Worm (Caenorhabditis elegans) whole organism, midembryonic: ENCODE results near the gene ZK381.8.

Experiments used
- T22C8.4 ChIP-seq: fragments of 200-800 bp; sonication (Bioruptor generic); IDR thresholded peaks from 2 replicates; pipeline ENCODE4 v1.3.6; 2022; ENCODE audit warnings: missing genetic modification characterization, missing compliant biosample characterization
- cog-1 ChIP-seq: sonication (generic microtip); optimal IDR thresholded peaks from 2 replicates; lab custom pipeline; 2016; ENCODE audit warnings: missing genetic modification characterization, missing compliant biosample characterization
- flt-1 ChIP-seq: fragments of 200-800 bp; sonication (Bioruptor generic); IDR thresholded peaks from 2 replicates; pipeline ENCODE4 v1.3.6; 2022; ENCODE audit warnings: missing genetic modification characterization, missing compliant biosample characterization
- klf-2 ChIP-seq: fragments of 200-800 bp; sonication (Bioruptor generic); conservative IDR thresholded peaks from 2 replicates; pipeline ENCODE4 v1.3.6; 2022; ENCODE audit warnings: missing genetic modification reagents, missing genetic modification characterization, missing compliant biosample characterization
- med-1 ChIP-seq: sonication (generic microtip); optimal IDR thresholded peaks from 2 replicates; lab custom pipeline; 2017; ENCODE audit warnings: missing genetic modification characterization, mild to moderate bottlenecking, missing compliant biosample characterization, antibody characterized with exemption, missing genetic modification reagents; ENCODE audit not compliant: insufficient read depth
- ref-1 ChIP-seq: fragments of 200-800 bp; sonication (Bioruptor generic); conservative IDR thresholded peaks from 2 replicates; pipeline ENCODE4 v1.3.6; 2022; ENCODE audit warnings: missing genetic modification reagents, missing genetic modification characterization, missing compliant biosample characterization
- tab-1 ChIP-seq: fragments of 200-800 bp; sonication (Bioruptor generic); IDR thresholded peaks from 2 replicates; pipeline ENCODE4 v1.3.6; 2022; ENCODE audit warnings: missing genetic modification characterization, missing compliant biosample characterization
- ztf-23 ChIP-seq: fragments of 200-800 bp; sonication (Bioruptor generic); IDR thresholded peaks from 2 replicates; pipeline ENCODE4 v1.3.6; 2022; ENCODE audit warnings: missing genetic modification reagents, missing genetic modification characterization, missing compliant biosample characterization
- ztf-29 ChIP-seq: fragments of 200-800 bp; sonication (Bioruptor generic); IDR thresholded peaks from 2 replicates; pipeline ENCODE4 v1.3.6; 2022; ENCODE audit warnings: missing genetic modification reagents, missing genetic modification characterization, missing compliant biosample characterization

The ZK381.8 gene

ce11 chrIV:6951259-6951658 is 18.9 kb downstream of the ZK381.8 start:
- TF ChIP-seq ztf-23 (GFP tag; lab: Robert Waterston, UW) (no peak), ref-1 (no peak), T22C8.4 (GFP tag; lab: Robert Waterston, UW) (no peak), tab-1 (no peak)

ce11 chrIV:6946832-6947231 is 23.3 kb downstream of the ZK381.8 start:
- no peak for TF ChIP-seq T22C8.4 (GFP tag; lab: Robert Waterston, UW)
- no peak for TF ChIP-seq cog-1
- TF ChIP-seq tab-1: no peak
- TF ChIP-seq ztf-29 (GFP tag; lab: Robert Waterston, UW): no peak

- no peak for TF ChIP-seq T22C8.4 (GFP tag; lab: Robert Waterston, UW)
Observed at ce11 chrIV:6941101-6941500, 29.1 kb downstream of the ZK381.8 start.

ce11 chrIV:6937548-6937947 is 32.6 kb downstream of the ZK381.8 start, which contains the start of gene npr-12:
Gene npr-12, minus strand, starts transcription at chrIV:6937648.
- TF ChIP-seq flt-1 (GFP tag; lab: Robert Waterston, UW) (no peak), klf-2 (no peak), ztf-29 (GFP tag; lab: Robert Waterston, UW) (no peak), T22C8.4 (GFP tag; lab: Robert Waterston, UW) (no peak), tab-1 (no peak), ztf-23 (GFP tag; lab: Robert Waterston, UW) (no peak), cog-1 (no peak), ref-1 (no peak), med-1 (GFP tag; lab: Kevin White, UChicago) (no peak)

ce11 chrIV:6928417-6928816 is 41.8 kb downstream of the ZK381.8 start, which contains the start of gene cest-6:
Gene cest-6, minus strand, starts transcription at chrIV:6928517.
- TF ChIP-seq ref-1 (no peak), cog-1 (no peak), klf-2 (no peak), flt-1 (GFP tag; lab: Robert Waterston, UW) (no peak), tab-1 (no peak), T22C8.4 (GFP tag; lab: Robert Waterston, UW) (no peak), ztf-23 (GFP tag; lab: Robert Waterston, UW) (no peak), med-1 (GFP tag; lab: Kevin White, UChicago) (no peak), ztf-29 (GFP tag; lab: Robert Waterston, UW) (no peak)

ce11 chrIV:6925520-6925919 is 44.7 kb downstream of the ZK381.8 start:
- TF ChIP-seq ref-1 (no peak), T22C8.4 (GFP tag; lab: Robert Waterston, UW) (no peak), cog-1 (no peak), med-1 (GFP tag; lab: Kevin White, UChicago) (no peak), ztf-29 (GFP tag; lab: Robert Waterston, UW) (no peak), klf-2 (no peak), ztf-23 (GFP tag; lab: Robert Waterston, UW) (no peak), tab-1 (no peak), flt-1 (GFP tag; lab: Robert Waterston, UW) (no peak)

ce11 chrIV:6923070-6923469 is 47.1 kb downstream of the ZK381.8 start, which contains the start of gene T22D1.1:
Gene T22D1.1, plus strand, starts transcription at chrIV:6923370.
- no peak for TF ChIP-seq tab-1
- TF ChIP-seq flt-1 (GFP tag; lab: Robert Waterston, UW): no peak
- no peak for TF ChIP-seq cog-1
- no peak for TF ChIP-seq ztf-23 (GFP tag; lab: Robert Waterston, UW)
- no peak for TF ChIP-seq med-1 (GFP tag; lab: Kevin White, UChicago)
- no peak for TF ChIP-seq ref-1
- no peak for TF ChIP-seq T22C8.4 (GFP tag; lab: Robert Waterston, UW)
- no peak for TF ChIP-seq ztf-29 (GFP tag; lab: Robert Waterston, UW)
- no peak for TF ChIP-seq klf-2

- TF ChIP-seq cog-1 (no peak), klf-2 (no peak), flt-1 (GFP tag; lab: Robert Waterston, UW) (no peak), tab-1 (no peak), ztf-23 (GFP tag; lab: Robert Waterston, UW) (no peak), ref-1 (no peak), med-1 (GFP tag; lab: Kevin White, UChicago) (no peak), ztf-29 (GFP tag; lab: Robert Waterston, UW) (no peak), T22C8.4 (GFP tag; lab: Robert Waterston, UW) (no peak)
Observed at ce11 chrIV:6920063-6920462, 50.1 kb downstream of the ZK381.8 start, which contains the start of gene T22D1.18. Gene T22D1.18, minus strand, starts transcription at chrIV:6920163.

ce11 chrIV:6919318-6919717 is 50.9 kb downstream of the ZK381.8 start, which contains the start of gene ruvb-2:
Gene ruvb-2, minus strand, starts transcription at chrIV:6919406.
- 0 out of 2 replicates have a peak, but pooled peaks have one; percentile 18 for TF ChIP-seq ztf-23 (GFP tag; lab: Robert Waterston, UW)
- peak; percentile 17 for TF ChIP-seq cog-1
- TF ChIP-seq tab-1: no peak
- no peak for TF ChIP-seq ztf-29 (GFP tag; lab: Robert Waterston, UW)
